Worm (Caenorhabditis elegans) whole organism, mixed stage, embryonic: ENCODE measurements around the gene F19B10.6.

ENCODE experiments used
- ceh-83 ChIP-seq: fragments of 200-800 bp; sonication (Bioruptor generic); optimal IDR thresholded peaks from 2 replicates; lab custom pipeline; 2018; ENCODE audit warnings: mild to moderate bottlenecking, missing genetic modification characterization, missing compliant biosample characterization
- snpc-4 ChIP-seq: fragments of 150-350 bp; optimal IDR thresholded peaks from 2 replicates; lab custom pipeline; 2014; ENCODE audit warnings: missing biosample characterization, missing genetic modification characterization
- sptf-1 ChIP-seq: sonication (generic microtip); optimal IDR thresholded peaks from 2 replicates; lab custom pipeline; 2017; ENCODE audit warnings: mild to moderate bottlenecking, missing genetic modification characterization, moderate library complexity, missing compliant biosample characterization
- tbx-8 ChIP-seq: fragments of 200-800 bp; sonication (Bioruptor generic); optimal IDR thresholded peaks from 2 replicates; lab custom pipeline; 2018; ENCODE audit warnings: mild to moderate bottlenecking, missing genetic modification characterization, moderate library complexity, missing compliant biosample characterization
- zip-8 ChIP-seq: fragments of 150-350 bp; optimal IDR thresholded peaks from 2 replicates; lab custom pipeline; 2014; ENCODE audit warnings: missing biosample characterization, missing genetic modification characterization

ce11 chrII:3616615-3617014 is 47.1 kb downstream of the F19B10.6 start:
- TF ChIP-seq sptf-1 (tag; lab: Kevin White, UChicago) (peak; percentile 31), ceh-83 (no peak), zip-8 (tag; lab: Kevin White, UChicago) (no peak), tbx-8 (no peak), snpc-4 (tag; lab: Kevin White, UChicago) (no peak)
